Worm (Caenorhabditis elegans) whole organism, late embryonic: Measurements from ENCODE around the gene W04E12.3.
A peak's percentile ranks its signal among the peaks of the same experiment; 100 is the strongest.

Experiments
- C38D4.7 ChIP-seq: fragments of 200-800 bp; sonication (Bioruptor generic); optimal IDR thresholded peaks from 2 replicates; lab custom pipeline; 2018; ENCODE audit warnings: mild to moderate bottlenecking, missing genetic modification characterization, moderate library complexity, missing compliant biosample characterization
- F13H6.1 ChIP-seq: sonication (generic microtip); optimal IDR thresholded peaks from 2 replicates; lab custom pipeline; 2016; ENCODE audit warnings: missing genetic modification characterization, missing compliant biosample characterization
- K02D7.2 ChIP-seq: sonication (generic microtip); optimal IDR thresholded peaks from 2 replicates; lab custom pipeline; 2017; ENCODE audit warnings: mild to moderate bottlenecking, missing genetic modification characterization, missing compliant biosample characterization
- K09A11.1 ChIP-seq: sonication (generic microtip); optimal IDR thresholded peaks from 2 replicates; lab custom pipeline; 2017; ENCODE audit warnings: antibody characterized with exemption, mild to moderate bottlenecking, missing genetic modification characterization, missing compliant biosample characterization; ENCODE audit not compliant: insufficient read depth
- Y22D7AL.16 ChIP-seq: sonication (generic microtip); optimal IDR thresholded peaks from 2 replicates; lab custom pipeline; 2016; ENCODE audit warnings: missing genetic modification characterization, missing compliant biosample characterization
- ahr-1 ChIP-seq: sonication (generic microtip); optimal IDR thresholded peaks from 2 replicates; lab custom pipeline; 2016; ENCODE audit warnings: missing genetic modification characterization, missing compliant biosample characterization
- ceh-14 ChIP-seq: sonication (generic microtip); optimal IDR thresholded peaks from 2 replicates; lab custom pipeline; 2016; ENCODE audit warnings: missing genotype, missing genetic modification characterization, missing compliant biosample characterization
- ceh-19 ChIP-seq: fragments of 200-800 bp; sonication (Bioruptor generic); optimal IDR thresholded peaks from 2 replicates; lab custom pipeline; 2018; ENCODE audit warnings: mild to moderate bottlenecking, missing genetic modification characterization, missing compliant biosample characterization
- ceh-2 ChIP-seq: sonication (generic microtip); optimal IDR thresholded peaks from 2 replicates; lab custom pipeline; 2016; ENCODE audit warnings: missing genotype, missing genetic modification characterization, missing compliant biosample characterization
- ceh-22 ChIP-seq: sonication (generic microtip); optimal IDR thresholded peaks from 2 replicates; lab custom pipeline; 2017; ENCODE audit warnings: missing biosample characterization, missing genetic modification characterization
- ceh-34 ChIP-seq: sonication (generic microtip); optimal IDR thresholded peaks from 2 replicates; lab custom pipeline; 2016; ENCODE audit warnings: mild to moderate bottlenecking, missing genetic modification characterization, missing compliant biosample characterization
- ceh-48 ChIP-seq: sonication (generic microtip); optimal IDR thresholded peaks from 2 replicates; lab custom pipeline; 2016; ENCODE audit warnings: missing genetic modification characterization, inconsistent platforms, missing compliant biosample characterization
- ceh-6 ChIP-seq: fragments of 200-800 bp; sonication (Bioruptor generic); optimal IDR thresholded peaks from 2 replicates; lab custom pipeline; 2018; ENCODE audit warnings: mild to moderate bottlenecking, missing genetic modification characterization, missing compliant biosample characterization
- che-1 ChIP-seq: sonication (generic microtip); optimal IDR thresholded peaks from 2 replicates; lab custom pipeline; 2016; ENCODE audit warnings: mild to moderate bottlenecking, missing genetic modification characterization, missing compliant biosample characterization
- dve-1 ChIP-seq: sonication (generic microtip); optimal IDR thresholded peaks from 2 replicates; lab custom pipeline; 2017; ENCODE audit warnings: antibody characterized with exemption, mild to moderate bottlenecking, missing genetic modification characterization, missing compliant biosample characterization
- elt-4 ChIP-seq: sonication (generic microtip); optimal IDR thresholded peaks from 2 replicates; lab custom pipeline; 2016; ENCODE audit warnings: missing genetic modification characterization, missing compliant biosample characterization
- fkh-10 ChIP-seq: fragments of 150-350 bp; optimal IDR thresholded peaks from 2 replicates; lab custom pipeline; 2014; ENCODE audit warnings: missing biosample characterization, missing genetic modification reagents, missing genetic modification characterization
- gmeb-2 ChIP-seq: sonication (generic microtip); optimal IDR thresholded peaks from 2 replicates; lab custom pipeline; 2016; ENCODE audit warnings: missing genetic modification characterization, inconsistent platforms, missing compliant biosample characterization
- hlh-6 ChIP-seq: sonication (generic microtip); optimal IDR thresholded peaks from 2 replicates; lab custom pipeline; 2016; ENCODE audit warnings: missing genotype, missing genetic modification characterization, missing compliant biosample characterization
- hlh-8 ChIP-seq: sonication (generic microtip); optimal IDR thresholded peaks from 2 replicates; lab custom pipeline; 2016; ENCODE audit warnings: missing genotype, missing genetic modification characterization, missing compliant biosample characterization
- lim-6 ChIP-seq: sonication (generic microtip); optimal IDR thresholded peaks from 2 replicates; lab custom pipeline; 2016; ENCODE audit warnings: missing genetic modification characterization, missing compliant biosample characterization
- madf-2 ChIP-seq: sonication (generic microtip); optimal IDR thresholded peaks from 2 replicates; lab custom pipeline; 2017; ENCODE audit warnings: missing genetic modification characterization, missing compliant biosample characterization
- mec-3 ChIP-seq: sonication (generic microtip); optimal IDR thresholded peaks from 2 replicates; lab custom pipeline; 2016; ENCODE audit warnings: borderline replicate concordance, missing genetic modification characterization, missing compliant biosample characterization
- nfya-1 ChIP-seq: sonication (generic microtip); optimal IDR thresholded peaks from 2 replicates; lab custom pipeline; 2017; ENCODE audit warnings: missing genetic modification characterization, mild to moderate bottlenecking, missing compliant biosample characterization, antibody characterized with exemption, moderate library complexity
- nhr-232 ChIP-seq: sonication (generic microtip); optimal IDR thresholded peaks from 2 replicates; lab custom pipeline; 2016; ENCODE audit warnings: missing genetic modification characterization, missing compliant biosample characterization
- odd-2 ChIP-seq: sonication (generic microtip); optimal IDR thresholded peaks from 2 replicates; lab custom pipeline; 2017; ENCODE audit warnings: antibody characterized with exemption, mild to moderate bottlenecking, missing genetic modification characterization, missing compliant biosample characterization
- pag-3 ChIP-seq: sonication (generic microtip); optimal IDR thresholded peaks from 2 replicates; lab custom pipeline; 2016; ENCODE audit warnings: missing compliant biosample characterization, missing genetic modification characterization, borderline replicate concordance
- pat-9 ChIP-seq: fragments of 200-800 bp; sonication (Bioruptor generic); optimal IDR thresholded peaks from 2 replicates; lab custom pipeline; 2018; ENCODE audit warnings: mild to moderate bottlenecking, missing genetic modification characterization, moderate library complexity, missing compliant biosample characterization
- ref-2 ChIP-seq: sonication (generic microtip); optimal IDR thresholded peaks from 2 replicates; lab custom pipeline; 2016; ENCODE audit warnings: missing genetic modification characterization, missing compliant biosample characterization
- rnt-1 ChIP-seq: sonication (generic microtip); optimal IDR thresholded peaks from 2 replicates; lab custom pipeline; 2016; ENCODE audit warnings: missing genetic modification characterization, missing compliant biosample characterization
- syd-9 ChIP-seq: sonication (generic microtip); optimal IDR thresholded peaks from 2 replicates; lab custom pipeline; 2016; ENCODE audit warnings: mild to moderate bottlenecking, missing genetic modification characterization, moderate library complexity, missing compliant biosample characterization
- unc-3 ChIP-seq, 2 experiments: fragments of 200-800 bp in 1 of 2; sonication (Bioruptor generic) in 1 of 2; sonication (generic microtip) in 1 of 2; conservative IDR thresholded peaks in 1 of 2; optimal IDR thresholded peaks in 1 of 2; 2 replicates each; pipeline versions ENCODE4 v1.3.6 to Lab custom; 2016 to 2022; ENCODE audit warnings: missing compliant biosample characterization in 2 of 2, missing genetic modification characterization in 2 of 2, missing genetic modification reagents in 1 of 2
- unc-55 ChIP-seq: sonication (generic microtip); optimal IDR thresholded peaks from 2 replicates; lab custom pipeline; 2017; ENCODE audit warnings: missing biosample characterization, missing genetic modification reagents, missing genetic modification characterization
- zip-5 ChIP-seq: sonication (generic microtip); optimal IDR thresholded peaks from 2 replicates; lab custom pipeline; 2016; ENCODE audit warnings: missing genetic modification characterization, missing compliant biosample characterization

Gene W04E12.3

DNA sequence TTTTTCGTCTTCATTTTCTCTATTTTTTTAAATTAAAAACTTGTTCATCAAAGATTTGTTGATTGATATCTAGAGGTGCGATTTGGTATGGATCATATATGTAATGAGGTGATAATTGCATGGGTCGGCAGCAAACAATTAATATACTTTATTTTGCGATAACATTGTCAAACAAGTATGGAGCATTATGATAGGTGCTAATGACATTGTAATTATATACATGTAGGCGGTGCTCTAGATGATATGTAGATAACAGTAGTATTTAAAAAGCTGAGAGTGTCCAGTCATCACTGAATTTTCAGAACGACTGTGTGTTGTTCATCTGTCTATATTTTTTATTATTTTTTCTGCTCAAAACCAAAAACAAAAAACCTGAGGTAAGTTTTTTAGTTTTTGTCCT lies 11.5 kb upstream of the W04E12.3 start, which contains the start of gene Y116F11A.1:
Gene Y116F11A.1 (plus strand): TSS at position 301 of the 400 bp plus-strand sequence.
- TF ChIP-seq C38D4.7 (GFP tag; lab: Kevin White, UChicago) (no peak), unc-55 (GFP tag; lab: Kevin White, UChicago) (no peak)

DNA sequence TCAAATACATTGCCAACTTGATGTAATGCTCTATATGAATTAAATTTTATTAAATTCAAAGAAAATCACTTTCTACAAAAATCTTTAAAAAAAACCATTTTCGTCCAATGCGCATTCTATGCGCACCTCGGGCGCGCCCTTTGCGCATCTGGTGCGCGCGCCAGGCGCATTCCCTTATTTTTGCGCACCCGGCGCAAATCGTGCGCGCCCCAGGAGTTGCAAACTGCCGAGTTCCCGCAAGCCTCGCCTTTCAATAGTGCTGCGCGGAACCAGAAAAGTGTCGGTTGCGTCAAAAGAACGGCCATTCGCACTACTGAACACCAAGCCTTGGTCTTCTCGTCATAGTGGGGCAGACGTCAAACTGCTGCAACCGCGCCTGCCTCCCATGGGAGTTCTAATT lies 8.0 kb upstream of the W04E12.3 start:
- TF ChIP-seq F13H6.1 (tag; lab: Kevin White, UChicago) (no peak), ceh-19 (GFP tag; lab: Kevin White, UChicago) (no peak), pag-3 (tag; lab: Kevin White, UChicago) (peak; percentile 40)
- TF ChIP-seq, all 69 proteins: peak for 1

DNA sequence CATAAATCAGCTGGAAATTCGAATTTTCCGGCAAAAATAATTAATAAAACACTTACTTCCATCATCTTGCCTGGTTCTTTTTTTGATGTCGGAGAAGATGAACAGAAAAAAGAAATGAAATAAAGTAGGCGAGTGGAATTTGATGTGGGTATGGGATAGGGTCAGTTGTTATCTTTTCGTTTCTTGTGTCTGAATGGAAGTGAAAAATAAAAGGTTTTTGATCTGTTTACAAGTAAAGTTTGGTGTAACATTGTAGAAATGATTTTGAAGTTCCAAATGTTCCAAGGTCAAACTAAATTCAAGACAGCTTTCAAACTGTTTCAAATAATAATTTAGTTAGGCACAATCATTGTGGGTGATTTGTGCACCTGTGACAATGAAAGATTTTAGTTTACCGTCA lies 4.3 kb upstream of the W04E12.3 start, which contains the start of gene W04E12.7:
Gene W04E12.7 (minus strand): TSS at position 101 of the 400 bp plus-strand sequence.
- TF ChIP-seq rnt-1 (tag; lab: Kevin White, UChicago) (no peak), hlh-8 (tag; lab: Kevin White, UChicago) (no peak), K02D7.2 (tag; lab: Kevin White, UChicago) (no peak), ceh-48 (tag; lab: Kevin White, UChicago) (no peak), nhr-232 (no peak), ceh-22 (tag; lab: Kevin White, UChicago) (no peak), ceh-19 (GFP tag; lab: Kevin White, UChicago) (no peak), mec-3 (tag; lab: Kevin White, UChicago) (no peak), dve-1 (tag; lab: Kevin White, UChicago) (no peak), zip-5 (tag; lab: Kevin White, UChicago) (no peak), ceh-6 (GFP tag; lab: Kevin White, UChicago) (no peak), unc-3 (GFP tag; conservative IDR thresholded peaks at IDR 0.05; lab: Robert Waterston, UW) (no peak), unc-3 (tag; optimal IDR thresholded peaks at IDR 0.05; lab: Kevin White, UChicago) (no peak), madf-2 (tag; lab: Kevin White, UChicago) (no peak), K09A11.1 (tag; lab: Kevin White, UChicago) (no peak), Y22D7AL.16 (tag; lab: Kevin White, UChicago) (no peak), elt-4 (tag; lab: Kevin White, UChicago) (no peak), nfya-1 (no peak), ref-2 (tag; lab: Kevin White, UChicago) (no peak)

DNA sequence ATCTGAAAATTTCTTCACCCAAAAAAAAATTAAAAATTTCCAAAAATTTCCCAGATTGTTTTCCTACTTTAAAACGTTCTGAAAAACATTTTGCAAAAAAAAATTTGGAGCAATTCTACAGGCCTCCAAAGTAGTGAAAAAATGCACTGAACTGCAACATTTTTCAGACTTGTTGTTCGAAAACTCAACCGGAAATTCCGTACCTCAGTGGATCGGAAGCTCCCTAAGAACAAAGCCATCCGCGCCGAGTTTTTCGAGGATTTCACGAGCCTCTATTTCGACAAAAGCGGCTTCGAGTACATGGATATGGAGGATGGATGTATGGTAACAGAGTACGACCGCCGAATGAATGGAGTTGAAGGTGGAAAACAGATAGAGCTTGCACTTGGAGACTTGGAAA lies 3.6 kb upstream of the W04E12.3 start, which contains the start of gene fbxa-131:
Gene fbxa-131 (plus strand): TSS at position 301 of the 400 bp plus-strand sequence.
- TF ChIP-seq gmeb-2 (no peak), pag-3 (tag; lab: Kevin White, UChicago) (no peak), ceh-6 (GFP tag; lab: Kevin White, UChicago) (no peak), ceh-14 (tag; lab: Kevin White, UChicago) (no peak), nhr-232 (no peak), pat-9 (tag; lab: Kevin White, UChicago) (no peak), hlh-6 (tag; lab: Kevin White, UChicago) (no peak), unc-55 (GFP tag; lab: Kevin White, UChicago) (no peak), F13H6.1 (tag; lab: Kevin White, UChicago) (no peak), ahr-1 (tag; lab: Kevin White, UChicago) (no peak), odd-2 (tag; lab: Kevin White, UChicago) (no peak), ceh-34 (tag; lab: Kevin White, UChicago) (no peak), Y22D7AL.16 (tag; lab: Kevin White, UChicago) (no peak), fkh-10 (no peak)

DNA sequence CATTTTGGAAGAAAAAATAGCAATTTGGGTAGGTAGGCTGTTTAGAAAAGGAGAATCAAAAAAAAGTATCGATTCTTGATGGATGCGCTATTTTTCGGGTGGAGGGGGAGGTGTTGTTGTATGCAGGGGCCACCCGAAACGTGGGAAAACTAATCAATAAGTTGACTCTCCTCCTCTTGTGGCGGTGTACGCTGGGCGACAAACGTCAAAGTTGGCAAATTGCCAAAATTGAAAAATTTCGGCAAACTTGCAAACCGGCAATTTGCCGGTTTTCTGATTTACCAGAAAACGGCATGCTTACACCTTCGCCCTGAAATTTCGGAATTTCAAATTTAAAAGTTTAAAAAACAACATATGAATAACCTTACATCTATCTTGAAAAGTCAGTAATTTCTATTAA lies 717 bp upstream of the W04E12.3 start, which contains the start of gene W04E12.2:
Gene W04E12.2 (minus strand): TSS at position 101 of the 400 bp plus-strand sequence.
- TF ChIP-seq syd-9 (tag; lab: Kevin White, UChicago) (no peak), lim-6 (tag; lab: Kevin White, UChicago) (no peak), K09A11.1 (tag; lab: Kevin White, UChicago) (no peak), ceh-2 (no peak), che-1 (no peak)
